Worm (Caenorhabditis elegans) whole organism, L2 larva: ENCODE data around the gene F53C3.3.

Experiments
- elt-1 ChIP-seq: fragments of 150-350 bp; optimal IDR thresholded peaks from 2 replicates; lab custom pipeline; 2014; ENCODE audit warnings: missing biosample characterization, missing genetic modification characterization
- lsy-2 ChIP-seq, 2 experiments: fragments of 150-350 bp in 1 of 2; sonication (generic microtip) in 1 of 2; optimal IDR thresholded peaks; 2 replicates each; lab custom pipeline; 2014 to 2017; ENCODE audit warnings: missing biosample characterization in 2 of 2, missing genetic modification characterization in 2 of 2
- skn-1 ChIP-seq: sonication (generic microtip); optimal IDR thresholded peaks from 2 replicates; lab custom pipeline; 2017; ENCODE audit warnings: missing biosample characterization, missing genetic modification characterization
- unc-62 ChIP-seq: fragments of 150-350 bp; optimal IDR thresholded peaks from 2 replicates; lab custom pipeline; 2014; ENCODE audit warnings: missing biosample characterization, missing genetic modification reagents, missing genetic modification characterization

- TF ChIP-seq unc-62 (GFP tag; lab: Kevin White, UChicago) (no peak), lsy-2 (tag; optimal IDR thresholded peaks at IDR 0.05; lab: Kevin White, UChicago) (peak in 1 of 2 experiments; percentile 17), skn-1 (tag; lab: Kevin White, UChicago) (no peak), elt-1 (no peak)
Measured at ce11 chrII:3929446-3929845, 26.8 kb downstream of the F53C3.3 start.
